Fruit fly (Drosophila melanogaster) whole organism, embryonic: Measurements from ENCODE around the gene CG11550.
A peak's percentile ranks its signal among the peaks of the same experiment; 100 is the strongest.

Source experiments
- Abd-B ChIP-seq: fragments of 200-800 bp; sonication (Bioruptor generic); optimal IDR thresholded peaks from 2 replicates; lab custom pipeline; 2018; ENCODE audit warnings: missing biosample characterization, mild to moderate bottlenecking, missing genetic modification characterization, moderate library complexity
- C15 ChIP-seq: fragments of 200-800 bp; sonication (Bioruptor generic); IDR thresholded peaks from 3 replicates; pipeline ENCODE4 v1.3.6; 2022; ENCODE audit warnings: missing biosample characterization, missing genetic modification characterization
- CG10267 ChIP-seq: fragments of 200-800 bp; sonication (Bioruptor generic); optimal IDR thresholded peaks from 2 replicates; lab custom pipeline; 2018; ENCODE audit warnings: missing biosample characterization, mild to moderate bottlenecking, missing genetic modification characterization, moderate library complexity
- CG10565 ChIP-seq: fragments of 200-800 bp; sonication (Bioruptor generic); optimal IDR thresholded peaks from 3 replicates; lab custom pipeline; 2016; ENCODE audit warnings: missing biosample characterization, mild to moderate bottlenecking, missing genetic modification characterization
- CG11456 ChIP-seq: fragments of 200-800 bp; sonication (Bioruptor generic); IDR thresholded peaks from 3 replicates; pipeline ENCODE4 v1.3.6; 2022; ENCODE audit warnings: missing biosample characterization, missing genetic modification characterization
- CG12071 ChIP-seq: fragments of 200-800 bp; sonication (Bioruptor generic); optimal IDR thresholded peaks from 3 replicates; lab custom pipeline; 2018; ENCODE audit warnings: missing biosample characterization, mild to moderate bottlenecking, missing genetic modification characterization
- CG12104 ChIP-seq: fragments of 200-800 bp; sonication (Bioruptor generic); optimal IDR thresholded peaks from 3 replicates; lab custom pipeline; 2016; ENCODE audit warnings: missing biosample characterization, missing genetic modification characterization
- CG12299 ChIP-seq: fragments of 200-800 bp; sonication (Bioruptor generic); optimal IDR thresholded peaks from 2 replicates; lab custom pipeline; 2018; ENCODE audit warnings: missing biosample characterization, mild to moderate bottlenecking, missing genetic modification characterization
- CG1233 ChIP-seq: fragments of 200-800 bp; sonication (Bioruptor generic); optimal IDR thresholded peaks from 4 replicates; lab custom pipeline; 2018; ENCODE audit warnings: missing biosample characterization, mild to moderate bottlenecking, missing genetic modification characterization
- CG12391 ChIP-seq: fragments of 200-800 bp; sonication (Bioruptor generic); optimal IDR thresholded peaks from 3 replicates; lab custom pipeline; 2018; ENCODE audit warnings: missing biosample characterization, mild to moderate bottlenecking, missing genetic modification characterization, moderate library complexity
- CG14014 ChIP-seq: fragments of 200-800 bp; sonication (Bioruptor generic); IDR thresholded peaks from 2 replicates; pipeline ENCODE4 v1.3.6; 2022; ENCODE audit warnings: missing biosample characterization, missing genetic modification characterization
- CG15011 ChIP-seq: fragments of 200-800 bp; sonication (Bioruptor generic); optimal IDR thresholded peaks from 3 replicates; lab custom pipeline; 2018; ENCODE audit warnings: missing biosample characterization, mild to moderate bottlenecking, missing genetic modification characterization
- CG17912 ChIP-seq: fragments of 200-800 bp; sonication (Bioruptor generic); optimal IDR thresholded peaks from 2 replicates; lab custom pipeline; 2018; ENCODE audit warnings: missing biosample characterization, mild to moderate bottlenecking, missing genetic modification characterization
- CG1832 ChIP-seq: fragments of 200-800 bp; sonication (Bioruptor generic); optimal IDR thresholded peaks from 2 replicates; lab custom pipeline; 2017; ENCODE audit warnings: missing biosample characterization, mild to moderate bottlenecking, missing genetic modification characterization, inconsistent platforms
- CG2116 ChIP-seq: fragments of 200-800 bp; sonication (Bioruptor generic); optimal IDR thresholded peaks from 3 replicates; lab custom pipeline; 2018; ENCODE audit warnings: missing biosample characterization, mild to moderate bottlenecking, missing genetic modification characterization
- CG2875 ChIP-seq: fragments of 200-800 bp; sonication (Bioruptor generic); optimal IDR thresholded peaks from 2 replicates; lab custom pipeline; 2017; ENCODE audit warnings: missing biosample characterization, mild to moderate bottlenecking, missing genetic modification characterization, missing genetic modification reagents
- CG5180 ChIP-seq: fragments of 200-800 bp; sonication (Bioruptor generic); optimal IDR thresholded peaks from 3 replicates; lab custom pipeline; 2017; ENCODE audit warnings: missing biosample characterization, missing genetic modification characterization, mild to moderate bottlenecking, moderate library complexity, missing genetic modification reagents
- CG6791 ChIP-seq: fragments of 200-800 bp; sonication (Bioruptor generic); IDR thresholded peaks from 3 replicates; pipeline ENCODE4 v1.3.6; 2022; ENCODE audit warnings: missing biosample characterization, missing genetic modification characterization; ENCODE audit not compliant: partially characterized antibody
- CG8944 ChIP-seq: fragments of 200-800 bp; sonication (Bioruptor generic); optimal IDR thresholded peaks from 3 replicates; lab custom pipeline; 2016; ENCODE audit warnings: missing biosample characterization, missing genetic modification characterization
- CG9437 ChIP-seq: fragments of 200-800 bp; sonication (Bioruptor generic); optimal IDR thresholded peaks from 2 replicates; lab custom pipeline; 2018; ENCODE audit warnings: missing biosample characterization, mild to moderate bottlenecking, missing genetic modification characterization
- CG9727 ChIP-seq: fragments of 200-800 bp; sonication (Bioruptor generic); optimal IDR thresholded peaks from 3 replicates; lab custom pipeline; 2017; ENCODE audit warnings: missing biosample characterization, mild to moderate bottlenecking, missing genetic modification characterization
- CTCF ChIP-seq: fragments of 200-800 bp; sonication (Bioruptor generic); optimal IDR thresholded peaks from 2 replicates; lab custom pipeline; 2017; ENCODE audit warnings: missing biosample characterization, mild to moderate bottlenecking, missing genetic modification characterization, moderate library complexity
- D19B ChIP-seq: fragments of 200-800 bp; sonication (Bioruptor generic); optimal IDR thresholded peaks from 2 replicates; lab custom pipeline; 2017; ENCODE audit warnings: missing biosample characterization, mild to moderate bottlenecking, missing genetic modification characterization
- Dad ChIP-seq: fragments of 200-800 bp; sonication (Bioruptor generic); optimal IDR thresholded peaks from 3 replicates; lab custom pipeline; 2016; ENCODE audit warnings: missing biosample characterization, missing genetic modification characterization
- Dbx ChIP-seq: fragments of 200-800 bp; sonication (Bioruptor generic); IDR thresholded peaks from 3 replicates; pipeline ENCODE4 v1.3.6; 2022; ENCODE audit warnings: missing biosample characterization, missing genetic modification characterization
- Drgx ChIP-seq: fragments of 200-800 bp; sonication (Bioruptor generic); IDR thresholded peaks from 2 replicates; pipeline ENCODE4 v1.3.6; 2022; ENCODE audit warnings: missing biosample characterization, missing genetic modification characterization
- Gug ChIP-seq: fragments of 200-800 bp; sonication (Bioruptor generic); IDR thresholded peaks from 4 replicates; pipeline ENCODE4 v1.3.6; 2022; ENCODE audit warnings: missing biosample characterization, missing genetic modification characterization
- H2.0 ChIP-seq: fragments of 200-800 bp; sonication (Bioruptor generic); IDR thresholded peaks from 2 replicates; pipeline ENCODE4 v1.3.6; 2022; ENCODE audit warnings: missing biosample characterization, missing genetic modification characterization
- Myb ChIP-seq: fragments of 200-800 bp; sonication (Bioruptor generic); optimal IDR thresholded peaks from 2 replicates; lab custom pipeline; 2016; ENCODE audit warnings: missing biosample characterization, missing genetic modification characterization
- NFAT ChIP-seq: fragments of 200-800 bp; sonication (Bioruptor generic); IDR thresholded peaks from 2 replicates; pipeline ENCODE4 v1.3.6; 2022; ENCODE audit warnings: missing biosample characterization, missing genetic modification characterization
- Ptx1 ChIP-seq: fragments of 200-800 bp; sonication (Bioruptor generic); IDR thresholded peaks from 2 replicates; pipeline ENCODE4 v1.3.6; 2022; ENCODE audit warnings: missing biosample characterization, missing genetic modification characterization
- Sox100B ChIP-seq: fragments of 200-800 bp; sonication (Bioruptor generic); optimal IDR thresholded peaks from 3 replicates; lab custom pipeline; 2018; ENCODE audit warnings: missing biosample characterization, mild to moderate bottlenecking, missing genetic modification characterization
- bowl ChIP-seq: fragments of 200-800 bp; sonication (Bioruptor generic); IDR thresholded peaks from 2 replicates; pipeline ENCODE4 v1.3.6; 2022; ENCODE audit warnings: missing biosample characterization, missing genetic modification characterization
- chn ChIP-seq: fragments of 200-800 bp; sonication (Bioruptor generic); optimal IDR thresholded peaks from 2 replicates; lab custom pipeline; 2016; ENCODE audit warnings: missing biosample characterization, missing genetic modification characterization
- cwo ChIP-seq: fragments of 200-800 bp; sonication (Bioruptor generic); optimal IDR thresholded peaks from 3 replicates; lab custom pipeline; 2017; ENCODE audit warnings: missing biosample characterization, missing genetic modification characterization, mild to moderate bottlenecking, moderate library complexity, missing genetic modification reagents
- dysf ChIP-seq: fragments of 200-800 bp; sonication (Bioruptor generic); IDR thresholded peaks from 3 replicates; pipeline ENCODE4 v1.3.6; 2022; ENCODE audit warnings: missing biosample characterization, missing genetic modification characterization
- emc ChIP-seq: fragments of 200-800 bp; sonication (Bioruptor generic); optimal IDR thresholded peaks from 2 replicates; lab custom pipeline; 2016; ENCODE audit warnings: missing biosample characterization, missing genetic modification characterization
- ems ChIP-seq: fragments of 200-800 bp; sonication (Bioruptor generic); optimal IDR thresholded peaks from 3 replicates; lab custom pipeline; 2016; ENCODE audit warnings: missing biosample characterization, missing genetic modification characterization
- eve ChIP-seq, 2 experiments: fragments of >200 bp; optimal IDR thresholded peaks; 2 replicates each; lab custom pipeline; 2017; ENCODE audit warnings: missing biosample characterization in 2 of 2, missing genetic modification characterization in 2 of 2
- fd102C ChIP-seq: fragments of 200-800 bp; sonication (Bioruptor generic); optimal IDR thresholded peaks from 2 replicates; lab custom pipeline; 2018; ENCODE audit warnings: missing biosample characterization, mild to moderate bottlenecking, missing genetic modification characterization, moderate library complexity
- fd64A ChIP-seq: fragments of 200-800 bp; sonication (Bioruptor generic); optimal IDR thresholded peaks from 3 replicates; lab custom pipeline; 2018; ENCODE audit warnings: missing biosample characterization, mild to moderate bottlenecking, missing genetic modification characterization
- fru ChIP-seq: fragments of >200 bp; optimal IDR thresholded peaks from 2 replicates; lab custom pipeline; 2017
- kay ChIP-seq: fragments of 200-800 bp; sonication (Bioruptor generic); optimal IDR thresholded peaks from 2 replicates; lab custom pipeline; 2016; ENCODE audit warnings: missing biosample characterization, missing genetic modification characterization
- nerfin-2 ChIP-seq: fragments of 200-800 bp; sonication (Bioruptor generic); IDR thresholded peaks from 2 replicates; pipeline ENCODE4 v1.3.6; 2022; ENCODE audit warnings: missing biosample characterization, missing genetic modification characterization; ENCODE audit not compliant: partially characterized antibody
- ranshi ChIP-seq: fragments of 200-800 bp; sonication (Bioruptor generic); IDR thresholded peaks from 2 replicates; pipeline ENCODE4 v1.3.6; 2022; ENCODE audit warnings: missing biosample characterization, missing genetic modification characterization
- repo ChIP-seq: fragments of 200-800 bp; sonication (Bioruptor generic); optimal IDR thresholded peaks from 2 replicates; lab custom pipeline; 2016; ENCODE audit warnings: missing biosample characterization, missing genetic modification characterization
- sim ChIP-seq: fragments of 200-800 bp; sonication (Bioruptor generic); IDR thresholded peaks from 2 replicates; pipeline ENCODE4 v1.3.6; 2022; ENCODE audit warnings: missing biosample characterization, missing genetic modification characterization
- slp2 ChIP-seq: fragments of 200-800 bp; sonication (Bioruptor generic); optimal IDR thresholded peaks from 2 replicates; lab custom pipeline; 2016; ENCODE audit warnings: missing biosample characterization, missing genetic modification characterization
- so ChIP-seq: fragments of 200-800 bp; sonication (Bioruptor generic); IDR thresholded peaks from 3 replicates; pipeline ENCODE4 v1.3.6; 2022; ENCODE audit warnings: missing biosample characterization, missing genetic modification characterization
- tio ChIP-seq: fragments of 200-800 bp; sonication (Bioruptor generic); optimal IDR thresholded peaks from 2 replicates; lab custom pipeline; 2017; ENCODE audit warnings: missing biosample characterization, missing genetic modification characterization, inconsistent platforms
- tx ChIP-seq: fragments of 200-800 bp; sonication (Bioruptor generic); optimal IDR thresholded peaks from 2 replicates; lab custom pipeline; 2016; ENCODE audit warnings: missing biosample characterization, missing genetic modification characterization
- unpg ChIP-seq: fragments of 200-800 bp; sonication (Bioruptor generic); optimal IDR thresholded peaks from 3 replicates; lab custom pipeline; 2018; ENCODE audit warnings: missing biosample characterization, mild to moderate bottlenecking, missing genetic modification characterization, moderate library complexity

The CG11550 gene

dm6 chr3R:31706142-31706894 is 26.6 kb upstream of the CG11550 start (continued):
- TF ChIP-seq CG9727 (GFP tag; lab: Kevin White, UChicago) (peak; percentile 62), H2.0 (GFP tag; lab: Robert Waterston, UW) (no peak), cwo (no peak), unpg (GFP tag; lab: Kevin White, UChicago) (no peak), tx (GFP tag; lab: Kevin White, UChicago) (no peak), dysf (no peak), CG10267 (tag; lab: Kevin White, UChicago) (peak; percentile 56), ranshi (GFP tag; lab: Robert Waterston, UW) (no peak), kay (GFP tag; lab: Kevin White, UChicago) (no peak), CG5180 (GFP tag; lab: Kevin White, UChicago) (no peak), C15 (no peak), ems (GFP tag; lab: Kevin White, UChicago) (no peak), tio (GFP tag; lab: Kevin White, UChicago) (no peak), Gug (GFP tag; lab: Robert Waterston, UW) (no peak), CG12104 (GFP tag; lab: Kevin White, UChicago) (no peak), emc (GFP tag; lab: Kevin White, UChicago) (no peak), so (GFP tag; lab: Robert Waterston, UW) (no peak), CG6791 (no peak), bowl (GFP tag; lab: Robert Waterston, UW) (no peak), CG14014 (GFP tag; lab: Robert Waterston, UW) (no peak), CG8944 (peak; percentile 31), NFAT (GFP tag; lab: Robert Waterston, UW) (no peak), CG12391 (tag; lab: Kevin White, UChicago) (peak; percentile 8), sim (GFP tag; lab: Robert Waterston, UW) (0 out of 2 replicates have a peak, but pooled peaks have one; percentile 35), CG12071 (no peak), Sox100B (GFP tag; lab: Kevin White, UChicago) (no peak), Myb (GFP tag; lab: Kevin White, UChicago) (no peak), fd64A (GFP tag; lab: Kevin White, UChicago) (no peak), slp2 (GFP tag; lab: Kevin White, UChicago) (no peak), CG15011 (GFP tag; lab: Kevin White, UChicago) (no peak), fru (lab: Kevin White, UChicago) (no peak), Abd-B (no peak), eve (GFP tag; optimal IDR thresholded peaks at IDR 0.05; lab: Kevin White, UChicago) (no peak), D19B (GFP tag; lab: Kevin White, UChicago) (no peak), CG12299 (tag; lab: Kevin White, UChicago) (no peak), CG10565 (GFP tag; lab: Kevin White, UChicago) (no peak), Dbx (GFP tag; lab: Robert Waterston, UW) (no peak), CTCF (GFP tag; lab: Kevin White, UChicago) (no peak), Ptx1 (GFP tag; lab: Robert Waterston, UW) (peak; percentile 45; the same call in 1 of the 2 replicates), CG11456 (no peak), CG1233 (GFP tag; lab: Kevin White, UChicago) (no peak), Drgx (GFP tag; lab: Robert Waterston, UW) (peak; percentile 68), chn (no peak), Dad (GFP tag; lab: Kevin White, UChicago) (no peak), repo (GFP tag; lab: Kevin White, UChicago) (no peak), fd102C (no peak), CG2116 (no peak), CG9437 (GFP tag; lab: Kevin White, UChicago) (no peak), CG2875 (GFP tag; lab: Kevin White, UChicago) (no peak), CG17912 (GFP tag; lab: Kevin White, UChicago) (no peak), nerfin-2 (GFP tag; lab: Robert Waterston, UW) (no peak), CG1832 (GFP tag; lab: Kevin White, UChicago) (no peak)
